Worm (Caenorhabditis elegans): ENCODE measurements around the gene F55A11.4.

- TF ChIP-seq mdl-1 (tag; optimal IDR thresholded peaks at IDR 0.05), result no peak
- TF ChIP-seq ces-1 (GFP tag; optimal IDR thresholded peaks at IDR 0.05), result no peak
- no peak for TF ChIP-seq elt-2 (tag; optimal IDR thresholded peaks at IDR 0.05)
- no peak for TF ChIP-seq skn-1 (tag; optimal IDR thresholded peaks at IDR 0.05)
- TF ChIP-seq nhr-11 (tag; optimal IDR thresholded peaks at IDR 0.05), result no peak
- TF ChIP-seq snpc-4 (tag; optimal IDR thresholded peaks at IDR 0.05), result no peak
- TF ChIP-seq nhr-85 (tag), result no peak
- TF ChIP-seq nhr-77 (tag; optimal IDR thresholded peaks at IDR 0.05), result no peak
- TF ChIP-seq lin-39 (tag; optimal IDR thresholded peaks at IDR 0.05), result no peak
- TF ChIP-seq aha-1 (tag; optimal IDR thresholded peaks at IDR 0.05), result no peak
Measured at ce11 chrV:11767028-11767427, 3.2 kb upstream of the F55A11.4 start, which contains the start of gene sel-11.

Measured in whole organism, L1 larva.